Fruit fly (Drosophila melanogaster): ENCODE measurements around the gene CG42269.

The CG42269 gene

dm6 chr3L:6065881-6066389 is at the start of gene CG42269:
CG42269 (plus strand) TSS chr3L:6066296.
- no peak for TF ChIP-seq noc (tag; optimal IDR thresholded peaks at IDR 0.05)

dm6 chr3L:6022142-6022541 is 44.0 kb upstream of the CG42269 start:
- no peak for TF ChIP-seq noc (tag; optimal IDR thresholded peaks at IDR 0.05)

DNA sequence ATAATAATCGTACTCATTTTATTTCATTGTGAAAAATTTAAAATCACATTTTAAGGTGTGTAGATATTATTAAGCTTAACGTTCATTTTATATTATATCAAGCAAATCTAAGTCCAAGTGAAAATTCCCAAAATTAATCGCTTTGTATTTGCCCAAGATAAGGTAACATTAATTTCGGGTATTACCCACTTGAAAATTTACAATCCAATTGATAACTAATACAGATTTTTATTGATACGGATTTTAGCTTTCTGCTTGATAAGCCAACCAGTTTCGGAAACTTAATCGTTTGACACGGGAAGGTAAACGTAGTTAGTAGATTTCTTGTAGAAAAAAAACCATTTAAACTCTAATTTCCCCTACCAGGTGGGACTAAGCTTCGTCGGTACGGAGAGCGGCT is 33.1 kb upstream of the CG42269 start:
- no peak for TF ChIP-seq noc (tag; optimal IDR thresholded peaks at IDR 0.05)

- no peak for TF ChIP-seq noc (tag; optimal IDR thresholded peaks at IDR 0.05)
Observed at dm6 chr3L:6034511-6034910, 31.6 kb upstream of the CG42269 start, which contains the start of gene CG10477. CG10477 (minus strand) TSS chr3L:6034611.

- TF ChIP-seq noc (tag; optimal IDR thresholded peaks at IDR 0.05), result no peak
Observed at dm6 chr3L:6034916-6035315, 31.2 kb upstream of the CG42269 start, which contains the start of gene yip7. yip7 (plus strand) TSS chr3L:6035216.

DNA sequence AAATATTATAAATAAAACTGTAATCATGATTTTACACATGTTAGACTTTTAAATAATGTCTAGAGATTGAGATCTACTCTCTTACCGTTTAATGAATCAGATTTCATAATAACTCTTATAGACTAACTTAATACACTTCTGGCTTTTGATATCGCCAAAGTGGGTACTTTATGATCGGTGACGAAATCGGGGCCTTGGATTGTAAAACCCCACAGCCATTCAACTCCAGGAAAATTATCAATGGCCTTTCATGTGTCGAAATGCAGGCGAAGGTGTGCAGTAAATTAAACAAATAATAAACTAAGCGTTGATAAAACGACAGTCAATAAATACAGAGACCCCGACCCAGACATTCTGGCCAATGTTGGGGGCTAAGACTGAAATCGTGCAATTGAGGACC is 30.0 kb upstream of the CG42269 start:
- no peak for TF ChIP-seq noc (tag; optimal IDR thresholded peaks at IDR 0.05)

DNA sequence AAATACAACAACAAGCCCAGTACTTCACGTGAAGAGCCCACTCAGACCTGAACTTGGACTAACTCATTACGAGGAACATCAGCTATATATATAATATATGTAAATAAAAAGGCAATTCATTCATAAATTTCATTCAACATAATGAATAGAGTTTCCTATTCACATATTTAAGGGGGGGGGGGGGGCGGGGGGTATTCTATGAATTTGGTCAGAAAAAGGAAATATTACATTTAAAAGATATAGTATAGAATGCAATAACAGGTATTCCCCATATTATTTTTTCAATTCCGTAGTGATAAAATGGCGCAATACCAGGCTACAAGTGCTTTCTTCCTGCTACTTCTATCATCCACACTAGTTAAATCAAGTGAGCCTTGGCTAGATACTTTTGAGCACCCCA is 29.3 kb upstream of the CG42269 start, which contains the start of gene CG6462:
CG6462 (plus strand) TSS at position 301 of the 400 bp plus-strand sequence.
- TF ChIP-seq noc (tag; optimal IDR thresholded peaks at IDR 0.05), result no peak

DNA sequence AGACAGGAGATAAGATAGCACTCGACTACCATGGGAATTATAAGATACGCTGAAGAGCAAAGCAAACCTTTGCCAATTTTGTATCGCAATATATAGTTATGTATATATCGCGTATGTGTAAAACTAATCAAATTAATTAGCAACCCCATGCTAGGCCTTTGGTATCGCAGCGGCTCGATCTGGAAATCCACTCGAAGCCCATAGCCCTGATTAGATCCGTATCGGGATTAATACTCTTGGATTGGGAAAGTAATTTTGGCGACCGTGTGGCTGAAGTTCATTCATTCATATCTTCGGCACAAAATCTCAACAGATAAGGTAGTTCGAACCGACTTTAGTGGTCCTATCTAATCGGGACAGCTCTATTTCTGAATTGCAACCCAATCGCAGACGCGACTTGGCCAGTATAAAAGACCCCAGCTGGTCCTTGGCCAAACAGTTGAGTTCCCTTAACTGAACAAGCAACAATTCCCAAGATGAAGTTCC is 27.3 kb upstream of the CG42269 start, which contains the start of gene Jon65Aiv:
Jon65Aiv (plus strand) TSS at position 436 of the 486 bp plus-strand sequence.
- TF ChIP-seq noc (tag; optimal IDR thresholded peaks at IDR 0.05), result peak; percentile 62

- TF ChIP-seq noc (tag; optimal IDR thresholded peaks at IDR 0.05), result peak; percentile 74
Observed at dm6 chr3L:6050230-6050807, 15.8 kb upstream of the CG42269 start, which contains the start of gene Jon65Aiii. Jon65Aiii (plus strand) TSS chr3L:6050757.

DNA sequence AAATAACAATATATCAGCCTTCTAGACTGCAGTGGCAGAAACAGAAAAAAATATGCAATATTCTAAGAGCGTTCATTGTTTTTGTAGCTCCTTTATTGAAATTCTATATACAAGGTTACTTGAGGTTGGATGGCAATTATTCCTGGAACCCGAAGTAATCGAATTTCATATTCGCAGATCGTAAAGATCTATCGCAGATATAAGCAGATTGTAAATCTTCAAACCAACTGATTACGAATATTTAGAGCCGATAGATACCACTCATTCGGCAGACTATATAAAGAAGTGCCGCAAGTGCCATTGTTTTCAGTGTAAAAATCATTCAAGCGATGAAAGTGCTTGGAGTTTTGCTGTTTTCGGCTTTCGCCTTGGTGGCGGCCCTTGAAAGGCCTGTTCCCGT is 14.1 kb upstream of the CG42269 start, which contains the start of gene Jon65Aii:
Jon65Aii (plus strand) TSS at position 301 of the 400 bp plus-strand sequence.
- peak; percentile 5 for TF ChIP-seq noc (tag; optimal IDR thresholded peaks at IDR 0.05)

dm6 chr3L:6054343-6054742 is 11.8 kb upstream of the CG42269 start, which contains the start of gene Jon65Ai:
Jon65Ai (minus strand) TSS chr3L:6054443.
- TF ChIP-seq noc (tag; optimal IDR thresholded peaks at IDR 0.05), result peak; percentile 29

DNA sequence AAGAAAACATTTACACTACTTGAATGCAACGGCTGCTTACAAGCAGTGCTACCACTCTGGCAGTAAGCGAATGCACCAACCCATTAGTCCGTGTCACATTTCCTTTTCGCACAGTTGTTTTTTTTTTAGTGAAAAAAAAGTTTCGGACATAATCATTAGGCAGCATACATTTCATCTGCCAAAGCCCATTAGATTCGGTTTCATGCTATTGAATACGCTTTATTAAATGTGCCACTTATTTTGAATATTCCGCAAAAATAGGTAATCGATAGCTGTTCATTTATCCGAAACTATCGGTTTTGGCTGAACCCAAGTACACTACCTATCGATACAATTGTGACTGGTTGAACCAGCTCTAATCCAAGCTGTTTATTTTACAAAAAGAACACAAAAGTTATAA is 11.3 kb upstream of the CG42269 start, which contains the start of gene tant:
tant (plus strand) TSS at position 334 of the 400 bp plus-strand sequence.
- no peak for TF ChIP-seq noc (tag; optimal IDR thresholded peaks at IDR 0.05)

dm6 chr3L:6059062-6059708 is 6.9 kb upstream of the CG42269 start, which contains the start of gene CG6592:
CG6592 (plus strand) TSS chr3L:6059658.
- no peak for TF ChIP-seq noc (tag; optimal IDR thresholded peaks at IDR 0.05)

dm6 chr3L:6062860-6063607 is 3.1 kb upstream of the CG42269 start, which contains the start of gene CG10472:
CG10472 (minus strand) TSS chr3L:6062910.
- peak; percentile 24 for TF ChIP-seq noc (tag; optimal IDR thresholded peaks at IDR 0.05)

DNA sequence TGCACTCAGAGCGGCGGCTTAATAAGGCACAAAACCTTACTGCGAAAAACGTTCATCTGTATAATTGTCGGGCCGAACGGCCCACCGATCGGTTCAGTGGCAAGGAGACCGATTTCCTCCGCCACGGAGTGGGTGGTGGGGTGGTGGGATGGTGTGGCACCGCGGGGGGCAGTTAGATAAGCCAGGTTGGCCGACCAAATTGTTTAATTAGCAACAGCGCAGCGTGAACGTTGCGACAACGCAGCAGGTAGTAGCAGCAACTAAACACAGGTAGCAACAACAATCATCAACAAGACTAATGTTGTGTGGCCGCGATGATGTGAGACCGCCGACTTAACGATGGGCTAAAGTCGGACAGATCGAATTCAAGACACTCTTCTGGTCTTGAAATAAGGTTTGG is 2.1 kb downstream of the CG42269 start:
- TF ChIP-seq noc (tag; optimal IDR thresholded peaks at IDR 0.05), result no peak

dm6 chr3L:6070119-6070518 is 4.0 kb downstream of the CG42269 start:
- no peak for TF ChIP-seq noc (tag; optimal IDR thresholded peaks at IDR 0.05)
